Fruit fly (Drosophila melanogaster): Measurements from ENCODE around the gene CG31128.

Gene CG31128

DNA sequence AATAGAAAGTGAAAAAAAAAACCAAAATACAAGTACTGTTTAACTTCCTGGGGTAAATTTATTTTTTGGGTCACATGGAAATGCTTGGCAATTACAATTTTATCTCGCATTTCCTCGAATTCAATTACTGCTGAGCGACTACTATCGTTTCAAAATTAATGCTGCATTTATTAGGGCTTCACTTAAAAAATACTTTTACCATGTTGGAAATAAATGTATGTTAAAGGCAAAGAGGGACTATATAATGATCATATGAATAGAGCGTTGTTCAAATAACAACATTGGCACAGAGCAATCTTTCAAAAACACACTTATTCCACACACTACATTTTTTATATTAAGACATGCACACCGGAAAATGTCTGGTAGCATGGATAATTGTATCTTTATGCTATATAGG is at the start of gene CG31128:
CG31128 (plus strand) TSS at position 301 of the 400 bp plus-strand sequence.
- TF ChIP-seq CG5204 (GFP tag; optimal IDR thresholded peaks at IDR 0.05) (no peak), cic (GFP tag; optimal IDR thresholded peaks at IDR 0.05) (no peak), CG12768 (GFP tag; optimal IDR thresholded peaks at IDR 0.05) (no peak), Hr96 (GFP tag; optimal IDR thresholded peaks at IDR 0.05) (no peak)

DNA sequence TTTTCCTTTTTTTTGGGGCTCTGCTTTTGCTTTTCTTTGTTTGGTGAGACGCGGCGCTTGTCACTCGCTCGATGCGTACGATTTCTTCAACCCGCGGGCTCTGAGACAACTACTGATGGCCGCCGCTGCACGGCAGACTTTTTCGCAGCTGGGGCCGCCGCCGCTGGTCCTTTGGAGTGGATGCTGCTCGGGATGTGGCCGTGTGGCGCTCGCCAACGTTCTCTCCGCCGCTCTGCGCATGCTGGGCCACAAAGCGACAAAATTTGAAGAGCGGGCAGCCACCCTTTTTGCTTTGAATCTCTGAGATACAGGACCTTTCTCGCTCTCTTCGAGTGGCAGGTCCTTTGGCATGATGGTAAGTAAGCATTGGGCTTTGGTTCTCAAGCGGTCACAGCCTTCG is 12.1 kb upstream of the CG31128 start, which contains the start of gene nAChRalpha1:
nAChRalpha1 (minus strand) TSS at position 101 of the 400 bp plus-strand sequence.
- TF ChIP-seq CG33017 (tag; optimal IDR thresholded peaks at IDR 0.05) (no peak), Crg-1 (GFP tag; optimal IDR thresholded peaks at IDR 0.05) (no peak), tj (GFP tag; optimal IDR thresholded peaks at IDR 0.05) (no peak), Hr96 (GFP tag; optimal IDR thresholded peaks at IDR 0.05) (no peak), CG1620 (GFP tag; optimal IDR thresholded peaks at IDR 0.05) (no peak), kay (GFP tag; ENCODE audit: borderline replicate concordance) (no peak), cnc (optimal IDR thresholded peaks at IDR 0.05) (no peak), cic (GFP tag; optimal IDR thresholded peaks at IDR 0.05) (no peak), bab1 (GFP tag; optimal IDR thresholded peaks at IDR 0.05) (no peak), CG14711 (tag; optimal IDR thresholded peaks at IDR 0.05) (no peak), CG12768 (GFP tag; optimal IDR thresholded peaks at IDR 0.05) (no peak), Clk (GFP tag; optimal IDR thresholded peaks at IDR 0.05) (no peak)

DNA sequence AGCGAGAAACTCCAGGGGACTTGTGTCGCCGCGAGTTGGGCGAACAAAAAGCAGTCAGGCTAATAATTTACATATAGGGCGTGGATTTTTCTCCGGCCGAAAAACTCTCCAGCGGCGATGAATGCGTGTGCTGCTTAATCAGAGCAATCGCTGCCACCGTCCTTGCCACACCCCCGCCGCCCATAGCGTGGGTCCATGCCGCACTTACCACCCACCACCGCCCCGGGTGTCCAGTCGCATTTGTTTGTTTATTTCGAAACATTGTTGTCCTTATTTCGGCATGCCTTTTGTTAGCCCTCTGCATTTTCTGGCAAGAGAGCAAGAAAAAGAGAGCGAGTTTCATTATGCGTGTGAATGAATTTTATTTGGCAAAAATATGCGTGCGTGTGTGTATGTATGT is 11.3 kb upstream of the CG31128 start:
- TF ChIP-seq Clk (GFP tag; optimal IDR thresholded peaks at IDR 0.05) (no peak), CG1620 (GFP tag; optimal IDR thresholded peaks at IDR 0.05) (no peak), Hr96 (GFP tag; optimal IDR thresholded peaks at IDR 0.05) (no peak), CG33017 (tag; optimal IDR thresholded peaks at IDR 0.05) (no peak), CG11617 (GFP tag; optimal IDR thresholded peaks at IDR 0.05) (no peak), kay (GFP tag; ENCODE audit: borderline replicate concordance) (no peak), tj (GFP tag; optimal IDR thresholded peaks at IDR 0.05) (no peak), cic (GFP tag; optimal IDR thresholded peaks at IDR 0.05) (no peak), toe (GFP tag; optimal IDR thresholded peaks at IDR 0.05) (no peak), pad (GFP tag; optimal IDR thresholded peaks at IDR 0.05) (no peak), CG14711 (tag; optimal IDR thresholded peaks at IDR 0.05) (no peak), CG5204 (GFP tag; optimal IDR thresholded peaks at IDR 0.05) (no peak), CG7045 (GFP tag; optimal IDR thresholded peaks at IDR 0.05) (no peak), CG7101 (tag; optimal IDR thresholded peaks at IDR 0.05) (no peak)

DNA sequence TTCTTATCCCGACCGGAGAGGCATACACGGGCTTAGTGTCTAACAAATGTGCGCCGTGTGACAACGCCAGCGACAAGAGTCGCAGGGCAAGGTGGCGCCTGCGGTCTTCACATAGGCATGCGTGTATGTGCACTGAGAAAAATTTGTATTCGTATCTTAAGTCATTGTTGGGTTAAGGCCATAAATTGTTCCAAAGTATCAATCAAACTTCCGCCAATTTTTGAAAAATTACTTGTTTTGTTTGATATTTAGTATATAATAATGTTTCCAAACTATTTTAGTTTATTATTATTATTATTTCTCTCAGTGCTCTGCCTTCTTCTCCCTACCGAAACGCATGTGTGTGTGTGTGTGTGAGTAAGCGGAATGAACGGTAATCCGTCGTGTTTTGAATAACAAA is 2.0 kb upstream of the CG31128 start:
- no peak for TF ChIP-seq cic (GFP tag; optimal IDR thresholded peaks at IDR 0.05)
- TF ChIP-seq CG33017 (tag; optimal IDR thresholded peaks at IDR 0.05) = no peak
- no peak for TF ChIP-seq ovo (GFP tag; optimal IDR thresholded peaks at IDR 0.05)
- TF ChIP-seq CG7101 (tag; optimal IDR thresholded peaks at IDR 0.05) = no peak
- no peak for TF ChIP-seq CG14711 (tag; optimal IDR thresholded peaks at IDR 0.05)

DNA sequence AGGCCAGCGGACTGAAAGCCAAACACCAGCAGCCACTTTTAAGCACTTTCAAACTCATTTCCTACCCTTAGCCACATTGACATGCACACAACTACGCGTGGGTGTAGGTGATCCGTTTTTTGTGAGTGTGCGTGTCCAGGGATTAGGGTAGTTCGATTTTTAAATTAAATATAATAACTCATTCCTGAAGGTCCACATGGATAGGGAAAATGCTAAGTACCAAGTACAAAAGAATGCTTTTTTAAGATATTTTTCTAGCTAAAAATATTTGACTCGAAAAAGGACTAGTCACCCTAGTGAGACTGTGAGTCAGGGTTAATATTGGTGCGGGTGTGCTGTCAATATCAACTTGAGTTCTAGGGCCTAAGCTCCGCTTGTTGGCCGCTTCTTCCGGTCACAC is 5.6 kb downstream of the CG31128 start:
- TF ChIP-seq CG12768 (GFP tag; optimal IDR thresholded peaks at IDR 0.05) (no peak), Mnt (GFP tag; optimal IDR thresholded peaks at IDR 0.05) (no peak), CG14711 (tag; optimal IDR thresholded peaks at IDR 0.05) (no peak), CG5204 (GFP tag; optimal IDR thresholded peaks at IDR 0.05) (no peak), CG1620 (GFP tag; optimal IDR thresholded peaks at IDR 0.05) (no peak), kay (GFP tag; ENCODE audit: borderline replicate concordance) (no peak)

DNA sequence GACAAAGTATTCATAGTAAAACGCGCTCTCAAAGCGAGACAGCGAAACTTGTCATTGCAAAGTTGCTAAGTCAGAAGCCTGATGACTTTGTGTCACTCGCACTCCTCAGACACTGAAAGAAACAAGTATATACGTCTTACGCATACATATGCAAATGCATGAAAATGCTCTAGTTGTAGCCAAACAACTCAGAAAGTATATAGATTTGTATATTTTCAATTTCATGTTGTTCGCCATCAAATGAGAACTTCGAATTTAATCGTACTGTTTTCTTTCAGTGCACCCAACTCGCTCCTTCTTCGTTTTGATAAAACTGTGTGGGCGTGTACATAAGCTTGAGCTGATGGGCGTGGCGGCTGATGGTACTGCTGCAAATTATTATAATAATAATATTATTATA is 11.8 kb downstream of the CG31128 start:
- TF ChIP-seq Hr96 (GFP tag; optimal IDR thresholded peaks at IDR 0.05) (no peak), CG5204 (GFP tag; optimal IDR thresholded peaks at IDR 0.05) (no peak)

DNA sequence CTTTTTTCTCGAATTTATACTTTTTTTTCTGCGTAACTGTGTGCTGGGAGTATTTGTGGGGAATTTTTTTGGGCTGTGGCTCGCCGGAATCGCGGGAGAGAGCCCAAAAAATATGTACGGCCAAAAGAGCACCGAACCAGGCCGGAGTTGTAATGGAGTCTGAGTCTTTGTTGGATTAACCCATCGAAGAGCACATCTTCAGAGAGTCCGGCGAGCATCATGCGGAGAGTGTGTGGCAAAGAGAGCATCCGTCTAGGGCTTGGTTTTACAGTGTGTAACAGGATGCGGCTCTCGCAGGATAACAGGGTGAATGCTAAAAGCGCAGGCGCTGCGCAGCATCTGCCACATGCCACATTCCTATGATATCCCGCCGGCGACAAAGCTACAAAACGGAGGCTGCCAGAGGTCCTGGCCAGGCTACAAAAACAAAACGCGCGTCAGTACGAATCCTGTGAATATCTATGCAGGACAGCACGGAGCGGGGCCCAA is 15.8 kb downstream of the CG31128 start, which contains the start of gene nAChRalpha2:
nAChRalpha2 (plus strand) TSS at position 439 of the 489 bp plus-strand sequence.
- no peak for TF ChIP-seq cnc (optimal IDR thresholded peaks at IDR 0.05)
- TF ChIP-seq Clk (GFP tag; optimal IDR thresholded peaks at IDR 0.05) = no peak
- no peak for TF ChIP-seq CG5204 (GFP tag; optimal IDR thresholded peaks at IDR 0.05)
- no peak for TF ChIP-seq bab1 (GFP tag; optimal IDR thresholded peaks at IDR 0.05)
- no peak for TF ChIP-seq CG11617 (GFP tag; optimal IDR thresholded peaks at IDR 0.05)
- no peak for TF ChIP-seq CG14711 (tag; optimal IDR thresholded peaks at IDR 0.05)
- TF ChIP-seq pad (GFP tag; optimal IDR thresholded peaks at IDR 0.05) = no peak
- no peak for TF ChIP-seq Crg-1 (GFP tag; optimal IDR thresholded peaks at IDR 0.05)
- TF ChIP-seq CG7101 (tag; optimal IDR thresholded peaks at IDR 0.05) = no peak
- no peak for TF ChIP-seq Hr96 (GFP tag; optimal IDR thresholded peaks at IDR 0.05)
- no peak for TF ChIP-seq cic (GFP tag; optimal IDR thresholded peaks at IDR 0.05)
- TF ChIP-seq CG12768 (GFP tag; optimal IDR thresholded peaks at IDR 0.05) = no peak
- no peak for TF ChIP-seq toe (GFP tag; optimal IDR thresholded peaks at IDR 0.05)
- TF ChIP-seq CG7045 (GFP tag; optimal IDR thresholded peaks at IDR 0.05) = no peak
- TF ChIP-seq ovo (GFP tag; optimal IDR thresholded peaks at IDR 0.05) = no peak
- no peak for TF ChIP-seq tj (GFP tag; optimal IDR thresholded peaks at IDR 0.05)
- TF ChIP-seq CG33017 (tag; optimal IDR thresholded peaks at IDR 0.05) = no peak
- TF ChIP-seq kay (GFP tag; ENCODE audit: borderline replicate concordance) = no peak

DNA sequence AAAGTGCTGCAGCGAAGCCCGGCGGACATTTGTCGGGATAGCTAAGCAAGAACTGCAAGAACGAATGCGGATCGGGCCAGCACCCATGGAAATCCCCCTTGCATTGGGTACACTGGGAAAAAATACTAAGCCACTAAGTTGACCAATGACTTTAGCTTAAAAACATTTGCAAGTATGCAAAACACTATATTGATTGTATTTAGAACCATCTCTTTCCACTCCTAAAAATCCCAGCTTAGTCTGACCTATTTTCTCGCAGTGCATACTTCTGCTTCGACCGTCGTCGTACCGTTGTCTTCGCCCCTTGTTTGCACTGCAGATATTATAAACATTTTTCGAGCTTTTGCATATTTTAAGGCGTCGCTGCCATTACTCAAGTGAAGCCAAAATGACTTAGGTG is 26.9 kb downstream of the CG31128 start:
- no peak for TF ChIP-seq pad (GFP tag; optimal IDR thresholded peaks at IDR 0.05)
- TF ChIP-seq CG11617 (GFP tag; optimal IDR thresholded peaks at IDR 0.05) = no peak
- no peak for TF ChIP-seq Mnt (GFP tag; optimal IDR thresholded peaks at IDR 0.05)
- no peak for TF ChIP-seq CG33017 (tag; optimal IDR thresholded peaks at IDR 0.05)
- no peak for TF ChIP-seq Crg-1 (GFP tag; optimal IDR thresholded peaks at IDR 0.05)
- TF ChIP-seq CG14711 (tag; optimal IDR thresholded peaks at IDR 0.05) = no peak
- no peak for TF ChIP-seq Clk (GFP tag; optimal IDR thresholded peaks at IDR 0.05)
- TF ChIP-seq bab1 (GFP tag; optimal IDR thresholded peaks at IDR 0.05) = no peak
- TF ChIP-seq CG7045 (GFP tag; optimal IDR thresholded peaks at IDR 0.05) = no peak
- no peak for TF ChIP-seq CG7101 (tag; optimal IDR thresholded peaks at IDR 0.05)
- no peak for TF ChIP-seq kay (GFP tag; ENCODE audit: borderline replicate concordance)
- no peak for TF ChIP-seq CG5204 (GFP tag; optimal IDR thresholded peaks at IDR 0.05)
- TF ChIP-seq toe (GFP tag; optimal IDR thresholded peaks at IDR 0.05) = no peak
- no peak for TF ChIP-seq tj (GFP tag; optimal IDR thresholded peaks at IDR 0.05)
- no peak for TF ChIP-seq cnc (optimal IDR thresholded peaks at IDR 0.05)
- TF ChIP-seq Hr96 (GFP tag; optimal IDR thresholded peaks at IDR 0.05) = no peak
- no peak for TF ChIP-seq CG12768 (GFP tag; optimal IDR thresholded peaks at IDR 0.05)
- no peak for TF ChIP-seq ovo (GFP tag; optimal IDR thresholded peaks at IDR 0.05)

Data from whole organism, adult.